Fruit fly (Drosophila melanogaster) whole organism, embryonic: ENCODE data around the gene CG5157.

Source experiments
- CG10366 ChIP-seq: fragments of 200-800 bp; sonication (Bioruptor generic); IDR thresholded peaks from 2 replicates; pipeline ENCODE4 v1.3.6; 2022; ENCODE audit warnings: missing biosample characterization, missing genetic modification characterization
- CG11696 ChIP-seq: fragments of 200-800 bp; sonication (Bioruptor generic); IDR thresholded peaks from 2 replicates; pipeline ENCODE4 v1.3.6; 2022; ENCODE audit warnings: missing biosample characterization, missing genetic modification characterization
- CG12659 ChIP-seq: fragments of 200-800 bp; sonication (Bioruptor generic); optimal IDR thresholded peaks from 3 replicates; lab custom pipeline; 2017; ENCODE audit warnings: mild to moderate bottlenecking, missing biosample characterization, missing genetic modification reagents, missing genetic modification characterization
- CG14710 ChIP-seq: fragments of 200-800 bp; sonication (Bioruptor generic); optimal IDR thresholded peaks from 3 replicates; lab custom pipeline; 2019; ENCODE audit warnings: missing biosample characterization, mild to moderate bottlenecking, missing genetic modification characterization, moderate library complexity
- CG15011 ChIP-seq: fragments of 200-800 bp; sonication (Bioruptor generic); optimal IDR thresholded peaks from 3 replicates; lab custom pipeline; 2018; ENCODE audit warnings: missing biosample characterization, mild to moderate bottlenecking, missing genetic modification characterization
- CG15479 ChIP-seq: fragments of 200-800 bp; sonication (Bioruptor generic); optimal IDR thresholded peaks from 3 replicates; lab custom pipeline; 2019; ENCODE audit warnings: missing biosample characterization, mild to moderate bottlenecking, missing genetic modification characterization, moderate library complexity
- CG1792 ChIP-seq: fragments of 200-800 bp; sonication (Bioruptor generic); optimal IDR thresholded peaks from 2 replicates; lab custom pipeline; 2016; ENCODE audit warnings: missing biosample characterization, missing genetic modification characterization
- CG18262 ChIP-seq: fragments of 200-800 bp; optimal IDR thresholded peaks from 3 replicates; lab custom pipeline; 2019; ENCODE audit warnings: missing biosample characterization, mild to moderate bottlenecking, missing genetic modification characterization, moderate library complexity
- CG32772 ChIP-seq: fragments of 200-800 bp; sonication (Bioruptor generic); IDR thresholded peaks from 2 replicates; pipeline ENCODE4 v1.3.6; 2022; ENCODE audit warnings: missing biosample characterization, missing genetic modification characterization
- CG42726 ChIP-seq: fragments of 200-800 bp; sonication (Bioruptor generic); IDR thresholded peaks from 2 replicates; pipeline ENCODE4 v1.3.6; 2022; ENCODE audit warnings: missing biosample characterization, missing genetic modification characterization; ENCODE audit not compliant: partially characterized antibody
- CG4360 ChIP-seq: fragments of 200-800 bp; sonication (Bioruptor generic); IDR thresholded peaks from 2 replicates; pipeline ENCODE4 v1.3.6; 2022; ENCODE audit warnings: missing biosample characterization, missing genetic modification characterization
- CG6689 ChIP-seq: fragments of 200-800 bp; sonication (Bioruptor generic); IDR thresholded peaks from 2 replicates; pipeline ENCODE4 v1.3.6; 2022; ENCODE audit warnings: missing biosample characterization, missing genetic modification characterization
- CG7271 ChIP-seq: fragments of 200-800 bp; sonication (Bioruptor generic); optimal IDR thresholded peaks from 2 replicates; lab custom pipeline; 2018; ENCODE audit warnings: missing biosample characterization, mild to moderate bottlenecking, missing genetic modification characterization, moderate library complexity
- Dll ChIP-seq: fragments of 200-800 bp; sonication (Bioruptor generic); IDR thresholded peaks from 4 replicates; pipeline ENCODE4 v1.3.6; 2022; ENCODE audit warnings: missing biosample characterization, missing genetic modification characterization; ENCODE audit not compliant: partially characterized antibody
- Hmx ChIP-seq: fragments of 200-800 bp; sonication (Bioruptor generic); optimal IDR thresholded peaks from 2 replicates; lab custom pipeline; 2016; ENCODE audit warnings: missing biosample characterization, missing genetic modification characterization
- Lhr ChIP-seq: fragments of 200-800 bp; sonication (Bioruptor generic); optimal IDR thresholded peaks from 3 replicates; lab custom pipeline; 2017; ENCODE audit warnings: mild to moderate bottlenecking, missing biosample characterization, missing genetic modification reagents, missing genetic modification characterization
- Nf-YA ChIP-seq: fragments of 200-800 bp; sonication (Bioruptor generic); IDR thresholded peaks from 2 replicates; pipeline ENCODE4 v1.3.6; 2022; ENCODE audit warnings: missing biosample characterization, missing genetic modification characterization
- Opbp ChIP-seq: fragments of 200-800 bp; sonication (Bioruptor generic); IDR thresholded peaks from 3 replicates; pipeline ENCODE4 v1.3.6; 2022; ENCODE audit warnings: missing biosample characterization, missing genetic modification characterization; ENCODE audit not compliant: partially characterized antibody
- Sry-β ChIP-seq: fragments of 200-800 bp; sonication (Bioruptor generic); optimal IDR thresholded peaks from 2 replicates; lab custom pipeline; 2018; ENCODE audit warnings: missing biosample characterization, mild to moderate bottlenecking, missing genetic modification characterization, moderate library complexity
- Stat92E ChIP-seq, 3 experiments: fragments of >200 bp in 2 of 3; fragments of 200-800 bp in 1 of 3; sonication (Bioruptor generic) in 1 of 3; optimal IDR thresholded peaks; 2 replicates each; lab custom pipeline; 2017 to 2019; ENCODE audit warnings: missing biosample characterization in 3 of 3, missing genetic modification characterization in 3 of 3, mild to moderate bottlenecking in 1 of 3, moderate library complexity in 1 of 3
- TFAM ChIP-seq: fragments of 200-800 bp; sonication (Bioruptor generic); optimal IDR thresholded peaks from 2 replicates; lab custom pipeline; 2017; ENCODE audit warnings: missing biosample characterization, missing genetic modification characterization, inconsistent platforms
- Xrp1 ChIP-seq: fragments of 200-800 bp; sonication (Bioruptor generic); IDR thresholded peaks from 2 replicates; pipeline ENCODE4 v1.3.6; 2022; ENCODE audit warnings: missing biosample characterization, missing genetic modification characterization
- YL-1 ChIP-seq: fragments of 200-800 bp; sonication (Bioruptor generic); optimal IDR thresholded peaks from 3 replicates; lab custom pipeline; 2017; ENCODE audit warnings: missing biosample characterization, mild to moderate bottlenecking, missing genetic modification characterization
- amos ChIP-seq: fragments of 200-800 bp; sonication (Bioruptor generic); IDR thresholded peaks from 2 replicates; pipeline ENCODE4 v1.3.6; 2022; ENCODE audit warnings: missing biosample characterization, missing genetic modification characterization; ENCODE audit not compliant: partially characterized antibody
- ap ChIP-seq: fragments of 200-800 bp; sonication (Bioruptor generic); IDR thresholded peaks from 2 replicates; pipeline ENCODE4 v1.3.6; 2022; ENCODE audit warnings: missing biosample characterization, missing genetic modification characterization
- caup ChIP-seq: fragments of 200-800 bp; sonication (Bioruptor generic); optimal IDR thresholded peaks from 3 replicates; lab custom pipeline; 2017; ENCODE audit warnings: missing biosample characterization, mild to moderate bottlenecking, missing genetic modification characterization, moderate library complexity; ENCODE audit not compliant: severe bottlenecking
- cwo ChIP-seq: fragments of 200-800 bp; sonication (Bioruptor generic); optimal IDR thresholded peaks from 3 replicates; lab custom pipeline; 2017; ENCODE audit warnings: missing biosample characterization, missing genetic modification characterization, mild to moderate bottlenecking, moderate library complexity, missing genetic modification reagents
- dati ChIP-seq: fragments of 200-800 bp; sonication (Bioruptor generic); IDR thresholded peaks from 2 replicates; pipeline ENCODE4 v1.3.6; 2022; ENCODE audit warnings: missing biosample characterization, missing genetic modification characterization
- esg ChIP-seq: fragments of 200-800 bp; sonication (Bioruptor generic); conservative IDR thresholded peaks from 2 replicates; pipeline ENCODE4 v1.3.6; 2022; ENCODE audit warnings: missing biosample characterization, missing genetic modification characterization
- fd3F ChIP-seq: fragments of 200-800 bp; sonication (Bioruptor generic); optimal IDR thresholded peaks from 2 replicates; lab custom pipeline; 2018; ENCODE audit warnings: missing biosample characterization, mild to moderate bottlenecking, missing genetic modification characterization, moderate library complexity
- ftz-f1 ChIP-seq: fragments of 200-800 bp; sonication (Bioruptor generic); optimal IDR thresholded peaks from 2 replicates; lab custom pipeline; 2016; ENCODE audit warnings: missing biosample characterization, missing genetic modification characterization
- grau ChIP-seq: fragments of 200-800 bp; optimal IDR thresholded peaks from 3 replicates; lab custom pipeline; 2019; ENCODE audit warnings: missing biosample characterization, mild to moderate bottlenecking, missing genetic modification characterization, moderate library complexity
- hkb ChIP-seq, 2 experiments: fragments of 200-800 bp in 1 of 2; fragments of >200 bp in 1 of 2; sonication (Bioruptor generic) in 1 of 2; IDR thresholded peaks in 1 of 2; optimal IDR thresholded peaks in 1 of 2; 2 replicates each; pipeline versions ENCODE4 v1.3.6 to Lab custom; 2017 to 2022; ENCODE audit warnings: missing biosample characterization in 1 of 2, missing genetic modification characterization in 1 of 2
- luna ChIP-seq: fragments of 200-800 bp; sonication (Bioruptor generic); optimal IDR thresholded peaks from 2 replicates; lab custom pipeline; 2016; ENCODE audit warnings: missing biosample characterization, missing genetic modification characterization
- maf-S ChIP-seq: fragments of 200-800 bp; sonication (Bioruptor generic); optimal IDR thresholded peaks from 2 replicates; lab custom pipeline; 2016; ENCODE audit warnings: missing biosample characterization, missing genetic modification characterization
- mld ChIP-seq: fragments of 200-800 bp; sonication (Bioruptor generic); IDR thresholded peaks from 3 replicates; pipeline ENCODE4 v1.3.6; 2022; ENCODE audit warnings: missing biosample characterization, missing genetic modification characterization; ENCODE audit not compliant: partially characterized antibody
- pum ChIP-seq: fragments of 200-800 bp; sonication (Bioruptor generic); optimal IDR thresholded peaks from 2 replicates; lab custom pipeline; 2016; ENCODE audit warnings: missing biosample characterization, missing genetic modification characterization
- ro ChIP-seq: fragments of 200-800 bp; sonication (Bioruptor generic); IDR thresholded peaks from 2 replicates; pipeline ENCODE4 v1.3.6; 2022; ENCODE audit warnings: missing biosample characterization, missing genetic modification characterization
- row ChIP-seq: fragments of 200-800 bp; sonication (Bioruptor generic); IDR thresholded peaks from 3 replicates; pipeline ENCODE4 v1.3.6; 2022; ENCODE audit warnings: missing biosample characterization, missing genetic modification characterization
- seq ChIP-seq: fragments of 200-800 bp; sonication (Bioruptor generic); IDR thresholded peaks from 2 replicates; pipeline ENCODE4 v1.3.6; 2022; ENCODE audit warnings: missing biosample characterization, missing genetic modification characterization
- sim ChIP-seq: fragments of 200-800 bp; sonication (Bioruptor generic); IDR thresholded peaks from 2 replicates; pipeline ENCODE4 v1.3.6; 2022; ENCODE audit warnings: missing biosample characterization, missing genetic modification characterization
- sisA ChIP-seq: fragments of 200-800 bp; sonication (Bioruptor generic); IDR thresholded peaks from 2 replicates; pipeline ENCODE4 v1.3.6; 2022; ENCODE audit warnings: missing biosample characterization, missing genetic modification characterization
- sob ChIP-seq: fragments of 200-800 bp; sonication (Bioruptor generic); IDR thresholded peaks from 2 replicates; pipeline ENCODE4 v1.3.6; 2022; ENCODE audit warnings: missing biosample characterization, missing genetic modification characterization
- trem ChIP-seq: fragments of 200-800 bp; optimal IDR thresholded peaks from 3 replicates; lab custom pipeline; 2019; ENCODE audit warnings: missing biosample characterization, mild to moderate bottlenecking, missing genetic modification characterization, moderate library complexity
- unpg ChIP-seq: fragments of 200-800 bp; sonication (Bioruptor generic); optimal IDR thresholded peaks from 3 replicates; lab custom pipeline; 2018; ENCODE audit warnings: missing biosample characterization, mild to moderate bottlenecking, missing genetic modification characterization, moderate library complexity
- vvl ChIP-seq: fragments of 200-800 bp; sonication (Bioruptor generic); IDR thresholded peaks from 2 replicates; pipeline ENCODE4 v1.3.6; 2022; ENCODE audit warnings: missing biosample characterization, missing genetic modification characterization
- z ChIP-seq: fragments of 200-800 bp; sonication (Bioruptor generic); IDR thresholded peaks from 3 replicates; pipeline ENCODE4 v1.3.6; 2022; ENCODE audit warnings: missing biosample characterization, missing genetic modification characterization
- zfh2 ChIP-seq: fragments of 200-800 bp; sonication (Bioruptor generic); optimal IDR thresholded peaks from 2 replicates; lab custom pipeline; 2016; ENCODE audit warnings: missing biosample characterization, missing genetic modification characterization

The CG5157 gene

dm6 chr3L:16112069-16112820, 25.4 kb downstream of the CG5157 start, which contains the start of gene Zn72D (continued):
- TF ChIP-seq CG18262 (tag; lab: Kevin White, UChicago): no peak
- TF ChIP-seq sisA (GFP tag; lab: Robert Waterston, UW): no peak
- TF ChIP-seq Dll: peak; percentile 45; the same call in 1 of the 4 replicates
- TF ChIP-seq CG11696 (GFP tag; lab: Robert Waterston, UW): no peak
- TF ChIP-seq CG10366: no peak
- no peak for TF ChIP-seq unpg (GFP tag; lab: Kevin White, UChicago)
- no peak for TF ChIP-seq luna
- peak; percentile 75 for TF ChIP-seq YL-1
- TF ChIP-seq CG1792 (GFP tag; lab: Kevin White, UChicago): no peak
- no peak for TF ChIP-seq ro (GFP tag; lab: Robert Waterston, UW)
- TF ChIP-seq esg: no peak
- no peak for TF ChIP-seq CG15479 (GFP tag; lab: Kevin White, UChicago)
- peak; percentile 2 for TF ChIP-seq grau (tag; lab: Kevin White, UChicago)
- TF ChIP-seq amos (GFP tag; lab: Robert Waterston, UW): 0 out of 2 replicates have a peak, but pooled peaks have one; percentile 18
- TF ChIP-seq fd3F (GFP tag; lab: Kevin White, UChicago): no peak
- 0 out of 3 replicates have a peak, but pooled peaks have one; percentile 7 for TF ChIP-seq mld (GFP tag; lab: Robert Waterston, UW)
- TF ChIP-seq vvl (GFP tag; lab: Robert Waterston, UW): 0 out of 2 replicates have a peak, but pooled peaks have one; percentile 38
- no peak for TF ChIP-seq Xrp1
- TF ChIP-seq dati (GFP tag; lab: Robert Waterston, UW): no peak
- TF ChIP-seq TFAM (GFP tag; lab: Kevin White, UChicago): no peak
- TF ChIP-seq Nf-YA: no peak
- no peak for TF ChIP-seq ap (GFP tag; lab: Robert Waterston, UW)
- no peak for TF ChIP-seq cwo (GFP tag; lab: Kevin White, UChicago)
- peak; percentile 25 for TF ChIP-seq trem (tag; lab: Kevin White, UChicago)
- TF ChIP-seq seq (GFP tag; lab: Robert Waterston, UW): no peak
- TF ChIP-seq ftz-f1 (GFP tag; lab: Kevin White, UChicago): no peak
- no peak for TF ChIP-seq CG42726
- no peak for TF ChIP-seq CG4360 (GFP tag; lab: Robert Waterston, UW)
- TF ChIP-seq CG7271 (tag; lab: Kevin White, UChicago): peak; percentile 22
- TF ChIP-seq maf-S (GFP tag; lab: Kevin White, UChicago): no peak
- TF ChIP-seq pum (GFP tag; lab: Kevin White, UChicago): no peak
- TF ChIP-seq CG6689 (GFP tag; lab: Robert Waterston, UW): no peak
- TF ChIP-seq Sry-β (GFP tag; lab: Kevin White, UChicago): no peak
- TF ChIP-seq CG15011 (GFP tag; lab: Kevin White, UChicago): no peak
- no peak for TF ChIP-seq CG32772
- no peak for TF ChIP-seq Hmx
- no peak for TF ChIP-seq sim
- TF ChIP-seq CG14710 (tag; lab: Kevin White, UChicago): peak; percentile 28
- TF ChIP-seq Stat92E (GFP tag; optimal IDR thresholded peaks at IDR 0.05; lab: Kevin White, UChicago): peak in 1 of 3 experiments; percentile 11
- peak; percentile 24 for TF ChIP-seq zfh2 (GFP tag; lab: Kevin White, UChicago)
- no peak for TF ChIP-seq caup
- TF ChIP-seq Opbp: peak; percentile 6; the same call in 2 of the 3 replicates
- TF ChIP-seq row (GFP tag; lab: Robert Waterston, UW): peak; percentile 28; the same call in 1 of the 3 replicates
- no peak for TF ChIP-seq hkb (optimal IDR thresholded peaks at IDR 0.05; lab: Kevin White, UChicago)
- no peak; the same call in 1 of the 2 replicates for TF ChIP-seq hkb (GFP tag; IDR thresholded peaks at IDR 0.05; lab: Robert Waterston, UW)
- TF ChIP-seq sob (GFP tag; lab: Robert Waterston, UW): no peak
- TF ChIP-seq z (GFP tag; lab: Robert Waterston, UW): no peak
- TF ChIP-seq Lhr (GFP tag; lab: Kevin White, UChicago): peak; percentile 6
- TF ChIP-seq CG12659: peak; percentile 22
